Worm (Caenorhabditis elegans): ENCODE measurements around the gene C06B3.16.
A peak's percentile ranks its signal among the peaks of the same experiment; 100 is the strongest.

C06B3.16 gene

DNA sequence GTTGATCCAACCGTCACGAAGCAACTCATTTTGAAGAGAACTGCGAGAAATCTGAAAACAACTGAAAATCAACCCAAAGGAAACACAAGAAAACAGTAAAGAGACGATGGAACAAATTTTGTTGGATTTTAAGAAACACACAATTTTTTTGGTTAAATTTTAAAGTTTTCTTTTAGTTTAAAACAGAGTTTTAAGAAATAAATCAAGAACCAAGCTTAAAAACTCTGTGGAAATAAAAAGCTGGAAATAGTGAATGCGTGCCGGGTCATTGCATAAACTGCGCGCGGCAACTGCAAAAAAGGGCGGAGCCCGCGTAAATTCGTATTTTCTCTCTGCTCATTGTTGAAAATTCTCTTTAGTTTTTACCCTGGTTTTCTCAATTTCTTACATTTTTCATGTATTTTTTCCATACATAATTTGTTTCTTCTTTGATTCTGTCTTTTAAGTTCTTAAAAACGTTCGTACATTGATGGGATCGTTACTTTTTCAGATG is 30.6 kb downstream of the C06B3.16 start, which contains the start of the genes algn-13 and R10D12.13 (continued):
- TF ChIP-seq Y53F4B.3 (GFP tag; IDR thresholded peaks at IDR 0.05) (no peak), fkh-3 (tag; optimal IDR thresholded peaks at IDR 0.05) (no peak), mes-4 (tag; optimal IDR thresholded peaks at IDR 0.05) (no peak), madf-10 (tag; optimal IDR thresholded peaks at IDR 0.05) (no peak), cebp-1 (GFP tag; IDR thresholded peaks at IDR 0.05) (no peak), cebp-1 (tag; optimal IDR thresholded peaks at IDR 0.05) (peak; percentile 65), athp-1 (tag; optimal IDR thresholded peaks at IDR 0.05) (no peak), sea-2 (GFP tag; IDR thresholded peaks at IDR 0.05) (no peak), hsf-1 (GFP tag; IDR thresholded peaks at IDR 0.05) (peak; percentile 49; the same call in 1 of the 2 replicates), ceh-40 (GFP tag; IDR thresholded peaks at IDR 0.05) (no peak), lin-40 (tag; optimal IDR thresholded peaks at IDR 0.05) (no peak), B0336.3 (GFP tag; IDR thresholded peaks at IDR 0.05) (peak; percentile 68), madf-3 (GFP tag; IDR thresholded peaks at IDR 0.05) (no peak), snpc-4 (GFP tag; optimal IDR thresholded peaks at IDR 0.05) (peak; percentile 65), snpc-4 (tag; optimal IDR thresholded peaks at IDR 0.05) (peak in 3 of 4 experiments; percentile 54 to 84 (median 57)), bed-1 (GFP tag; IDR thresholded peaks at IDR 0.05) (no peak), unc-62 (GFP tag; optimal IDR thresholded peaks at IDR 0.05) (no peak), ztf-28 (GFP tag; IDR thresholded peaks at IDR 0.05) (0 out of 2 replicates have a peak, but pooled peaks have one; percentile 34), attf-6 (GFP tag; IDR thresholded peaks at IDR 0.05) (no peak), B0035.1 (tag; optimal IDR thresholded peaks at IDR 0.05) (no peak), K11D2.4 (GFP tag; IDR thresholded peaks at IDR 0.05) (no peak), snpc-1.3 (tag; optimal IDR thresholded peaks at IDR 0.05; ENCODE audit: insufficient read depth) (peak; percentile 85), nhr-90 (tag; optimal IDR thresholded peaks at IDR 0.05) (no peak), sptf-2 (GFP tag; optimal IDR thresholded peaks at IDR 0.05) (no peak), rec-8 (tag; optimal IDR thresholded peaks at IDR 0.05) (no peak), nhr-179 (tag; optimal IDR thresholded peaks at IDR 0.05) (no peak), ets-4 (GFP tag; optimal IDR thresholded peaks at IDR 0.05) (no peak), ama-1 (optimal IDR thresholded peaks at IDR 0.05) (no peak), ama-1 (GFP tag; optimal IDR thresholded peaks at IDR 0.05) (peak in 1 of 2 experiments; percentile 28), T26A5.8 (tag; optimal IDR thresholded peaks at IDR 0.05) (no peak), nfya-1 (tag; optimal IDR thresholded peaks at IDR 0.05; ENCODE audit: borderline replicate concordance, insufficient read depth) (no peak), mcd-1 (GFP tag; IDR thresholded peaks at IDR 0.05) (peak; percentile 75), lir-1 (GFP tag; conservative IDR thresholded peaks at IDR 0.05) (0 out of 2 replicates have a peak, but pooled peaks have one; percentile 22), let-607 (tag; optimal IDR thresholded peaks at IDR 0.05) (no peak), ceh-100 (GFP tag; IDR thresholded peaks at IDR 0.05) (peak; percentile 76), dox-1 (GFP tag; IDR thresholded peaks at IDR 0.05) (peak; percentile 77), akir-1 (GFP tag; optimal IDR thresholded peaks at IDR 0.05) (no peak), B0019.2 (GFP tag; conservative IDR thresholded peaks at IDR 0.05) (no peak), nfyb-1 (GFP tag; IDR thresholded peaks at IDR 0.05) (peak; percentile 37; the same call in 1 of the 2 replicates), F52B5.7 (tag; optimal IDR thresholded peaks at IDR 0.05) (no peak), F33H1.4 (GFP tag; IDR thresholded peaks at IDR 0.05) (peak; percentile 59), F23B12.7 (tag; optimal IDR thresholded peaks at IDR 0.05; ENCODE audit: insufficient read depth) (peak; percentile 31), D2030.7 (GFP tag; IDR thresholded peaks at IDR 0.05) (peak; percentile 71), nfya-2 (GFP tag; IDR thresholded peaks at IDR 0.05) (no peak), snpc-1.1 (tag; optimal IDR thresholded peaks at IDR 0.05; ENCODE audit: insufficient read depth) (peak; percentile 82), snpc-3.4 (tag; optimal IDR thresholded peaks at IDR 0.05) (peak; percentile 92), lin-54 (GFP tag; optimal IDR thresholded peaks at IDR 0.05) (peak; percentile 69), ztf-26 (tag; optimal IDR thresholded peaks at IDR 0.05) (no peak)
